Worm (Caenorhabditis elegans) whole organism, L1 larva: ENCODE data around the gene T08G2.2.

Experiments
- aly-2 ChIP-seq: fragments of 150-350 bp; optimal IDR thresholded peaks from 2 replicates; lab custom pipeline; 2014; ENCODE audit warnings: missing biosample characterization, missing genetic modification characterization
- ces-1 ChIP-seq: fragments of 150-350 bp; optimal IDR thresholded peaks from 2 replicates; lab custom pipeline; 2014; ENCODE audit warnings: missing biosample characterization, missing genetic modification reagents, missing genetic modification characterization
- elt-2 ChIP-seq: sonication (generic microtip); optimal IDR thresholded peaks from 2 replicates; lab custom pipeline; 2016; ENCODE audit warnings: missing genetic modification characterization, mild to moderate bottlenecking, inconsistent platforms, missing compliant biosample characterization, missing genetic modification reagents
- fos-1 ChIP-seq: fragments of 150-350 bp; optimal IDR thresholded peaks from 2 replicates; lab custom pipeline; 2014; ENCODE audit warnings: missing biosample characterization, missing genetic modification characterization
- lin-15B ChIP-seq: fragments of 150-350 bp; sonication (generic microtip); optimal IDR thresholded peaks from 3 replicates; lab custom pipeline; 2014; ENCODE audit warnings: missing biosample characterization, missing genetic modification characterization
- lin-39 ChIP-seq: fragments of 150-350 bp; optimal IDR thresholded peaks from 2 replicates; lab custom pipeline; 2014; ENCODE audit warnings: missing biosample characterization, missing genetic modification reagents, missing genetic modification characterization
- lir-3 ChIP-seq: sonication (generic microtip); optimal IDR thresholded peaks from 2 replicates; lab custom pipeline; 2016; ENCODE audit warnings: mild to moderate bottlenecking, missing genetic modification characterization, moderate library complexity, missing compliant biosample characterization; ENCODE audit not compliant: poor library complexity
- nhr-11 ChIP-seq: fragments of 150-350 bp; optimal IDR thresholded peaks from 2 replicates; lab custom pipeline; 2014; ENCODE audit warnings: missing biosample characterization, missing genetic modification characterization
- skn-1 ChIP-seq: fragments of 150-350 bp; optimal IDR thresholded peaks from 2 replicates; lab custom pipeline; 2014; ENCODE audit warnings: missing biosample characterization, missing genetic modification characterization
- sptf-1 ChIP-seq: fragments of 150-350 bp; optimal IDR thresholded peaks from 2 replicates; lab custom pipeline; 2014; ENCODE audit warnings: missing biosample characterization, missing genetic modification characterization
- unc-30 ChIP-seq: sonication (generic microtip); optimal IDR thresholded peaks from 2 replicates; lab custom pipeline; 2017; ENCODE audit warnings: missing biosample characterization, missing genetic modification characterization
- unc-86 ChIP-seq: sonication (generic microtip); optimal IDR thresholded peaks from 2 replicates; lab custom pipeline; 2016; ENCODE audit warnings: missing genetic modification characterization, missing compliant biosample characterization

- no peak for TF ChIP-seq aly-2 (tag; lab: Kevin White, UChicago)
- TF ChIP-seq ces-1 (GFP tag; lab: Kevin White, UChicago): no peak
- no peak for TF ChIP-seq unc-30 (tag; lab: Kevin White, UChicago)
- no peak for TF ChIP-seq nhr-11
- no peak for TF ChIP-seq lin-15B (tag; lab: Kevin White, UChicago)
- no peak for TF ChIP-seq skn-1 (tag; lab: Kevin White, UChicago)
- no peak for TF ChIP-seq sptf-1 (tag; lab: Kevin White, UChicago)
- no peak for TF ChIP-seq fos-1
- TF ChIP-seq unc-86: no peak
- no peak for TF ChIP-seq lir-3 (tag; lab: Kevin White, UChicago)
- TF ChIP-seq lin-39 (tag; lab: Kevin White, UChicago): no peak
- no peak for TF ChIP-seq elt-2 (tag; lab: Kevin White, UChicago)
Measured at ce11 chrX:17168086-17168485, 41.1 kb downstream of the T08G2.2 start.
